Worm (Caenorhabditis elegans) whole organism, L1 larva: Measurements from ENCODE around the gene R10E4.9.
A peak's percentile ranks its signal among the peaks of the same experiment; 100 is the strongest.

Experiments used
- Y116A8C.19 ChIP-seq: sonication (generic microtip); optimal IDR thresholded peaks from 2 replicates; lab custom pipeline; 2016; ENCODE audit warnings: missing compliant biosample characterization, missing genetic modification characterization, borderline replicate concordance
- aha-1 ChIP-seq: fragments of 150-350 bp; optimal IDR thresholded peaks from 2 replicates; lab custom pipeline; 2014; ENCODE audit warnings: missing biosample characterization, missing genetic modification characterization
- aly-2 ChIP-seq: fragments of 150-350 bp; optimal IDR thresholded peaks from 2 replicates; lab custom pipeline; 2014; ENCODE audit warnings: missing biosample characterization, missing genetic modification characterization
- ceh-82 ChIP-seq, 3 experiments: fragments of 150-350 bp in 1 of 3; sonication (generic microtip) in 2 of 3; optimal IDR thresholded peaks; 2 replicates each; lab custom pipeline; 2014 to 2017; ENCODE audit warnings: missing biosample characterization in 3 of 3, missing genetic modification characterization in 3 of 3
- ces-1 ChIP-seq: fragments of 150-350 bp; optimal IDR thresholded peaks from 2 replicates; lab custom pipeline; 2014; ENCODE audit warnings: missing biosample characterization, missing genetic modification reagents, missing genetic modification characterization
- dpl-1 ChIP-seq, 3 experiments: fragments of 150-350 bp in 2 of 3; sonication (generic microtip) in 1 of 3; optimal IDR thresholded peaks; 2 replicates each; lab custom pipeline; 2014 to 2017; ENCODE audit warnings: missing biosample characterization in 3 of 3, missing genetic modification characterization in 3 of 3, missing genetic modification reagents in 3 of 3
- dsc-1 ChIP-seq: sonication (generic microtip); optimal IDR thresholded peaks from 2 replicates; lab custom pipeline; 2016; ENCODE audit warnings: mild to moderate bottlenecking, missing genetic modification characterization, missing compliant biosample characterization
- efl-1 ChIP-seq, 4 experiments: fragments of 150-350 bp; optimal IDR thresholded peaks in 3 of 4; peaks in 1 of 4; 1 replicate in 1 of 4; 2 replicates in 3 of 4; lab custom pipeline; 2014; ENCODE audit warnings: missing biosample characterization in 2 of 4, missing genetic modification characterization in 2 of 4, missing genetic modification reagents in 2 of 4
- egl-27 ChIP-seq, 2 experiments: fragments of 150-350 bp in 1 of 2; sonication (generic microtip); optimal IDR thresholded peaks; 3 replicates each; lab custom pipeline; 2017 to 2018; ENCODE audit warnings: missing biosample characterization in 2 of 2, missing genetic modification characterization in 2 of 2, missing genetic modification reagents in 2 of 2
- elt-3 ChIP-seq, 6 experiments: fragments of 150-350 bp in 1 of 6; sonication (generic microtip); optimal IDR thresholded peaks; 2 replicates each; lab custom pipeline; 2017 to 2018; ENCODE audit warnings: missing biosample characterization in 6 of 6, missing genetic modification characterization in 6 of 6, inconsistent platforms in 1 of 6
- ets-5 ChIP-seq: fragments of 200-800 bp; sonication (Bioruptor generic); IDR thresholded peaks from 2 replicates; pipeline ENCODE4 v1.3.6; 2022; ENCODE audit warnings: missing genetic modification characterization, missing compliant biosample characterization
- grh-1 ChIP-seq: fragments of 200-800 bp; sonication (Bioruptor generic); IDR thresholded peaks from 2 replicates; pipeline ENCODE4 v1.3.6; 2022; ENCODE audit warnings: missing genetic modification reagents, missing genetic modification characterization, missing compliant biosample characterization
- hlh-17 ChIP-seq: fragments of 200-800 bp; sonication (Bioruptor generic); optimal IDR thresholded peaks from 2 replicates; lab custom pipeline; 2018; ENCODE audit warnings: missing genetic modification characterization, mild to moderate bottlenecking, missing compliant biosample characterization, moderate library complexity, borderline replicate concordance
- hlh-4 ChIP-seq: sonication (generic microtip); optimal IDR thresholded peaks from 2 replicates; lab custom pipeline; 2016; ENCODE audit warnings: mild to moderate bottlenecking, missing genetic modification characterization, missing compliant biosample characterization
- irx-1 ChIP-seq: sonication (generic microtip); optimal IDR thresholded peaks from 2 replicates; lab custom pipeline; 2016; ENCODE audit warnings: missing genetic modification characterization, missing compliant biosample characterization
- isw-1 ChIP-seq: fragments of 200-800 bp; sonication (Bioruptor generic); IDR thresholded peaks from 2 replicates; pipeline ENCODE4 v1.3.6; 2022; ENCODE audit warnings: missing genetic modification characterization, missing compliant biosample characterization
- lin-14 ChIP-seq: fragments of 200-800 bp; sonication (Bioruptor generic); optimal IDR thresholded peaks from 2 replicates; lab custom pipeline; 2018; ENCODE audit warnings: mild to moderate bottlenecking, missing genetic modification characterization, moderate library complexity, missing compliant biosample characterization
- lin-39 ChIP-seq: fragments of 150-350 bp; optimal IDR thresholded peaks from 2 replicates; lab custom pipeline; 2014; ENCODE audit warnings: missing biosample characterization, missing genetic modification reagents, missing genetic modification characterization
- lir-3 ChIP-seq: sonication (generic microtip); optimal IDR thresholded peaks from 2 replicates; lab custom pipeline; 2016; ENCODE audit warnings: mild to moderate bottlenecking, missing genetic modification characterization, moderate library complexity, missing compliant biosample characterization; ENCODE audit not compliant: poor library complexity
- mab-9 ChIP-seq: fragments of 200-800 bp; sonication (Bioruptor generic); IDR thresholded peaks from 2 replicates; pipeline ENCODE4 v1.3.6; 2022; ENCODE audit warnings: missing genetic modification reagents, missing genetic modification characterization, missing compliant biosample characterization
- mep-1 ChIP-seq: fragments of 150-350 bp; optimal IDR thresholded peaks from 2 replicates; lab custom pipeline; 2014; ENCODE audit warnings: missing biosample characterization, missing genetic modification characterization
- nhr-11 ChIP-seq: fragments of 150-350 bp; optimal IDR thresholded peaks from 2 replicates; lab custom pipeline; 2014; ENCODE audit warnings: missing biosample characterization, missing genetic modification characterization
- nhr-12 ChIP-seq: sonication (generic microtip); optimal IDR thresholded peaks from 2 replicates; lab custom pipeline; 2017; ENCODE audit warnings: missing biosample characterization, missing genetic modification characterization
- nhr-20 ChIP-seq: sonication (generic microtip); optimal IDR thresholded peaks from 2 replicates; lab custom pipeline; 2016; ENCODE audit warnings: mild to moderate bottlenecking, missing genetic modification characterization, missing compliant biosample characterization
- nhr-47 ChIP-seq: sonication (generic microtip); optimal IDR thresholded peaks from 2 replicates; lab custom pipeline; 2016; ENCODE audit warnings: mild to moderate bottlenecking, missing genetic modification characterization, moderate library complexity, missing compliant biosample characterization
- nhr-71 ChIP-seq: sonication (generic microtip); optimal IDR thresholded peaks from 2 replicates; lab custom pipeline; 2016; ENCODE audit warnings: mild to moderate bottlenecking, missing genetic modification characterization, moderate library complexity, missing compliant biosample characterization
- nhr-77 ChIP-seq: fragments of 150-350 bp; optimal IDR thresholded peaks from 2 replicates; lab custom pipeline; 2014; ENCODE audit warnings: missing biosample characterization, missing genetic modification characterization
- nhr-85 ChIP-seq: sonication (generic microtip); peaks from one replicate; lab custom pipeline; 2016; ENCODE audit warnings: missing genetic modification characterization, inconsistent platforms, missing compliant biosample characterization
- nhr-90 ChIP-seq: sonication (generic microtip); optimal IDR thresholded peaks from 2 replicates; lab custom pipeline; 2016; ENCODE audit warnings: mild to moderate bottlenecking, missing genetic modification characterization, missing compliant biosample characterization; ENCODE audit not compliant: poor library complexity
- pag-3 ChIP-seq: sonication (generic microtip); optimal IDR thresholded peaks from 2 replicates; lab custom pipeline; 2017; ENCODE audit warnings: missing genetic modification characterization, mild to moderate bottlenecking, missing compliant biosample characterization, antibody characterized with exemption, borderline replicate concordance; ENCODE audit not compliant: insufficient read depth
- pax-3 ChIP-seq: fragments of 200-800 bp; sonication (Bioruptor generic); optimal IDR thresholded peaks from 2 replicates; lab custom pipeline; 2018; ENCODE audit warnings: mild to moderate bottlenecking, missing genetic modification characterization, moderate library complexity, missing compliant biosample characterization
- rnt-1 ChIP-seq: sonication (generic microtip); optimal IDR thresholded peaks from 2 replicates; lab custom pipeline; 2016; ENCODE audit warnings: mild to moderate bottlenecking, missing genetic modification characterization, moderate library complexity, missing compliant biosample characterization
- skn-1 ChIP-seq: fragments of 150-350 bp; optimal IDR thresholded peaks from 2 replicates; lab custom pipeline; 2014; ENCODE audit warnings: missing biosample characterization, missing genetic modification characterization
- sup-37 ChIP-seq: fragments of 200-800 bp; sonication (Bioruptor generic); optimal IDR thresholded peaks from 2 replicates; lab custom pipeline; 2018; ENCODE audit warnings: mild to moderate bottlenecking, missing genetic modification characterization, missing compliant biosample characterization
- tbx-2 ChIP-seq: sonication (generic microtip); optimal IDR thresholded peaks from 2 replicates; lab custom pipeline; 2016; ENCODE audit warnings: missing genetic modification characterization, missing compliant biosample characterization
- unc-30 ChIP-seq: sonication (generic microtip); optimal IDR thresholded peaks from 2 replicates; lab custom pipeline; 2017; ENCODE audit warnings: missing biosample characterization, missing genetic modification characterization
- unc-62 ChIP-seq: fragments of 150-350 bp; optimal IDR thresholded peaks from 2 replicates; lab custom pipeline; 2014; ENCODE audit warnings: missing biosample characterization, missing genetic modification reagents, missing genetic modification characterization
- unc-98 ChIP-seq: fragments of 200-800 bp; sonication (Bioruptor generic); IDR thresholded peaks from 2 replicates; pipeline ENCODE4 v1.3.6; 2022; ENCODE audit warnings: missing genetic modification characterization, missing compliant biosample characterization
- xbp-1 ChIP-seq: sonication (generic microtip); optimal IDR thresholded peaks from 2 replicates; lab custom pipeline; 2016; ENCODE audit warnings: missing genetic modification characterization, missing compliant biosample characterization
- zag-1 ChIP-seq: fragments of 150-350 bp; optimal IDR thresholded peaks from 2 replicates; lab custom pipeline; 2014; ENCODE audit warnings: missing biosample characterization, missing genetic modification characterization
- zip-4 ChIP-seq: fragments of 200-800 bp; sonication (Bioruptor generic); optimal IDR thresholded peaks from 2 replicates; lab custom pipeline; 2018; ENCODE audit warnings: mild to moderate bottlenecking, missing genetic modification characterization, moderate library complexity, missing compliant biosample characterization

The R10E4.9 gene

DNA sequence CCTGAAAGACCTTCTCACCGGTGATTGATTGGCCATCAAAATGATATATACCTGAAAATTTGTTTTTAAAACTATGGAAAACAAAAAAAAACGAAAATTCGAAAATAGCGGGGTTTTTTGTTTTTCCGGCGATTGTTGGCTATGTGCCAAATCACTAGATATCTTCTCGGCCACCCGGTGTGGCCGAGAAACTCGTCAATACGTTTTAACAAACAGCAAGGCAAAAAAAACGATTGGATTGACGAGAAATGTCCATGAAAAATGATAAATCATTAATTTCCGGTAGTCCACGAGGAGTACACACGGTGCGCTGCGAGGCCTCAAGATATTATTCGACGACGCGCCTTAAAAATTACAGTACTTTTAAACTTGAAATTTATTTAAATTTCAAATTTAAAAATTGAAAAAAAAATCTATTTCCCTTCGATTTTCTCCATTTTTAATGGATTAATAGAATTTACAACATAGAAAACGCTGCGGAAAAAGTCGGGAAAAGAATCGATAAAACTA, 1.1 kb downstream of the R10E4.9 start, which contains the start of gene R10E4.11:
Gene R10E4.11, minus strand, starts transcription at position 51 of the 510 bp plus-strand sequence.
- TF ChIP-seq rnt-1 (tag; lab: Kevin White, UChicago) (no peak), hlh-17 (no peak), efl-1 (optimal IDR thresholded peaks at IDR 0.05; lab: Kevin White, UChicago) (no peak), efl-1 (GFP tag; optimal IDR thresholded peaks at IDR 0.05 in 1 of 2; lab: Kevin White, UChicago) (peak in 1 of 2 experiments; percentile 9)

DNA sequence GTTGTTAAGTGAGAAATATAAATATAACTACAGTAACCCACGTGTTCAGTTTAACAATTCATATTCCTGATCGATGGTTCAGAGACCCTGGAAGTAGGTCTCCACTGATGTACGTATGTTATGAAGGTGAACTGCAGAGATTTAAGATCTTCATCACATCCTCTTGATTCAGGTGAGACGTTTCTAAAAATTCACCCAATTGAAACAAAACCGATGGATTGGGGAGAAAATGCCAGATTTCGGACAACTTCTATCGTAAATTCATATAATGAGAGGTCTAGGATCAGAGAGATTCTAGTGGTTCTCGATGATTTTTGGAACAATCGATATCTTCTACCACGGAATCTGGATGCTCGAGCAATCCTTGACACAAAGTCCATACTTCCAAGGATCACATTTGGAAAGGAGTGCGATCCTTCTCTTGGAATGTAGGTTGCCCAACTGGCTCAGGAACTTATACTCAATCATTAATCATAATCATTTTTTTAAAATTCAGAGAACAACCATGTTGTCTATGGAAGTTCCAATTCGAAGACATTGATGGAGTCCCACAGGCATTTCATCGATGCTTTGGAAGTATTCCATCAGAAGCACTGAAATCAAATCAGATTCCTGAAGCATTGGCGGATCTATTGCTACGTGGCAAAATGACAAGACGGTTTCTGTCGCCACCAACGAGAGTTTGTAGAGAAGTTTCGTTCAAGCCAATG, 7.9 kb downstream of the R10E4.9 start, which contains the start of the genes nth-1 and R10E4.7:
Gene nth-1, minus strand, starts transcription at position 101 of the 710 bp plus-strand sequence.
Gene R10E4.7, plus strand, starts transcription at position 660 of the 710 bp plus-strand sequence.
- TF ChIP-seq mab-9: no peak
- TF ChIP-seq nhr-71 (tag; lab: Kevin White, UChicago): no peak
- TF ChIP-seq nhr-85 (tag; lab: Kevin White, UChicago): no peak

DNA sequence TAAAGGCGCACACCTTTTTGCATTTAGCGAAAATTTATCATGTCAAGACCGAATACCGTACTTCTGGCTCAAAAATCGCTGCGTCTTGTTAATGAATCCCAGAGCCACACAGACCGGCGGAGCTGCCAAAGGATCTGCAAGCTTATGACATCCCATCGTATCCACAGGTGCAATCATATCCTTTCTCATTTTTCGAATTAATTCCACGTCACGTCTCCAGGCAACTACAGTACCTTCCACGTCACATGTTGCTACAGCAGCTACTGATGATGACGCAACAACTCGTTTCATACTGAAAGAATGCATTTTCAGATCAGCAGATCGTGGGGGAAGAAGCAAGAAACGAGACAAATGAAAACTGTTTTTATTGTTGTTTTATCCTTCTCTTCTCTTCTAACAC, 9.1 kb downstream of the R10E4.9 start, which contains the start of gene R10E4.6:
Gene R10E4.6, plus strand, starts transcription at position 301 of the 400 bp plus-strand sequence.
- TF ChIP-seq unc-30: no peak
- no peak for TF ChIP-seq skn-1 (tag; lab: Kevin White, UChicago)
- no peak for TF ChIP-seq mep-1 (tag; lab: Kevin White, UChicago)
- no peak for TF ChIP-seq hlh-4 (tag; lab: Kevin White, UChicago)
- no peak for TF ChIP-seq ets-5 (GFP tag; lab: Robert Waterston, UW)
- no peak for TF ChIP-seq zip-4 (GFP tag; lab: Kevin White, UChicago)
- TF ChIP-seq unc-62 (GFP tag; lab: Kevin White, UChicago): no peak
- no peak for TF ChIP-seq efl-1 (optimal IDR thresholded peaks at IDR 0.05; lab: Kevin White, UChicago)
- TF ChIP-seq efl-1 (GFP tag; optimal IDR thresholded peaks at IDR 0.05 in 1 of 2; lab: Kevin White, UChicago): no peak
- TF ChIP-seq elt-3 (tag; optimal IDR thresholded peaks at IDR 0.05; lab: Kevin White, UChicago): no peak

DNA sequence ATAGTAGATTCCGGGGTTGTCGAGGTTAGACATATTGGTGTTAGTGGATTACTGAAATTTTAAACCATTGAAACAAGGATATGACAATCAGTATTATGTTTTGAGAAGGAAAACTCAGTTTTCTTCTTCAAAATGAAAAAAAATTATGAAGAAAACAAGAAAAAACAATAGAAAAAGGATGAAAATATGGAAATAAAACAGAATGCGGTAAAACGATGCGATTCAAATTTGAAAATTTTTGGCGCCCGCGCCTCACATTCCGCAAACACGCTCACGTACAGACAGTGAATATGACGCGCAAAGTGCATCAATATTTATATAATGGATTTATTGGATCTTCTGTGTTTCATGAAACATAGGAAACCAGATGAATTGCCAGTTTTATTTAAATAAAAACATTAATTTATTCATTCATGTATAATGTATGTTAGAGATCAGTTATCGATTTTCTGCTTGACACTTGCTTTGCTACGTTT, 10.9 kb downstream of the R10E4.9 start, which contains the start of gene mcm-5:
Gene mcm-5, minus strand, starts transcription at position 51 of the 476 bp plus-strand sequence.
- TF ChIP-seq ceh-82 (tag; optimal IDR thresholded peaks at IDR 0.05; lab: Kevin White, UChicago): peak in 1 of 3 experiments; percentile 9
- TF ChIP-seq elt-3 (tag; optimal IDR thresholded peaks at IDR 0.05; lab: Kevin White, UChicago): peak in 1 of 6 experiments; percentile 48
- no peak for TF ChIP-seq pax-3 (tag; lab: Kevin White, UChicago)
- no peak for TF ChIP-seq nhr-12 (tag; lab: Kevin White, UChicago)
- TF ChIP-seq tbx-2 (tag; lab: Kevin White, UChicago): no peak
- TF ChIP-seq lin-39 (tag; lab: Kevin White, UChicago): no peak
- no peak for TF ChIP-seq nhr-47 (tag; lab: Kevin White, UChicago)
- TF ChIP-seq zip-4 (GFP tag; lab: Kevin White, UChicago): no peak
- peak; percentile 42 for TF ChIP-seq xbp-1 (tag; lab: Kevin White, UChicago)
- TF ChIP-seq nhr-11 (tag; lab: Kevin White, UChicago): no peak
- no peak for TF ChIP-seq ces-1
- no peak for TF ChIP-seq grh-1 (GFP tag; lab: Robert Waterston, UW)
- TF ChIP-seq sup-37 (GFP tag; lab: Kevin White, UChicago): no peak
- TF ChIP-seq lin-14 (GFP tag; lab: Kevin White, UChicago): no peak
- TF ChIP-seq dsc-1 (tag; lab: Kevin White, UChicago): no peak
- no peak for TF ChIP-seq pag-3
- no peak for TF ChIP-seq aly-2
- no peak for TF ChIP-seq aha-1 (tag; lab: Kevin White, UChicago)
- no peak for TF ChIP-seq Y116A8C.19
- no peak for TF ChIP-seq isw-1 (GFP tag; lab: Robert Waterston, UW)
- TF ChIP-seq zag-1 (tag; lab: Kevin White, UChicago): no peak
- TF ChIP-seq irx-1: no peak
- no peak for TF ChIP-seq egl-27 (tag; optimal IDR thresholded peaks at IDR 0.05; lab: Kevin White, UChicago)
- no peak for TF ChIP-seq lir-3
- TF ChIP-seq nhr-77: no peak
- no peak for TF ChIP-seq hlh-17
- TF ChIP-seq dpl-1 (GFP tag; optimal IDR thresholded peaks at IDR 0.05; lab: Kevin White, UChicago): peak; percentile 84 to 91 (median 86)
- TF ChIP-seq nhr-90 (tag; lab: Kevin White, UChicago): peak; percentile 28
- TF ChIP-seq unc-98 (GFP tag; lab: Robert Waterston, UW): no peak
- peak; percentile 49 for TF ChIP-seq skn-1 (tag; lab: Kevin White, UChicago)
- no peak for TF ChIP-seq rnt-1 (tag; lab: Kevin White, UChicago)
- TF ChIP-seq hlh-4 (tag; lab: Kevin White, UChicago): no peak
- TF ChIP-seq mab-9: no peak
- TF ChIP-seq nhr-20 (tag; lab: Kevin White, UChicago): peak; percentile 34
